1 fruit fly cellular context compared by ENCODE assay signal in genomic region chr3L:5154917-5155613, dm6.
TF ChIP-seq lines count a peak whose summit lies in the region.

No protein-coding gene starts in this region.

TF ChIP-seq in whole organism, embryonic, 481 proteins besides CTCF, POLR2A, EP300 and RAD21 (continued from another document):
- TF ChIP-seq CG15479 (GFP tag; optimal IDR thresholded peaks at IDR 0.05; lab: Kevin White, UChicago) (no peak), H15 (GFP tag; IDR thresholded peaks at IDR 0.05; lab: Robert Waterston, UW) (peak; percentile 77), CG10565 (GFP tag; optimal IDR thresholded peaks at IDR 0.05; lab: Kevin White, UChicago) (no peak), CG31365 (tag; optimal IDR thresholded peaks at IDR 0.05; lab: Kevin White, UChicago) (peak; percentile 46), fu2 (GFP tag; optimal IDR thresholded peaks at IDR 0.05; lab: Kevin White, UChicago) (peak; percentile 67), CG8359 (GFP tag; optimal IDR thresholded peaks at IDR 0.05; lab: Kevin White, UChicago; ENCODE audit: borderline replicate concordance) (no peak), CG3995 (GFP tag; optimal IDR thresholded peaks at IDR 0.05; lab: Kevin White, UChicago) (peak; percentile 17), Neu2 (GFP tag; optimal IDR thresholded peaks at IDR 0.05; lab: Kevin White, UChicago; ENCODE audit: borderline replicate concordance) (no peak), Xbp1 (GFP tag; optimal IDR thresholded peaks at IDR 0.05; lab: Kevin White, UChicago) (peak; percentile 82), slbo (GFP tag; IDR thresholded peaks at IDR 0.05; lab: Robert Waterston, UW) (peak; percentile 89; the same call in 1 of the 2 replicates), vfl (GFP tag; optimal IDR thresholded peaks at IDR 0.05; lab: Kevin White, UChicago) (peak; percentile 44), ash1 (GFP tag; optimal IDR thresholded peaks at IDR 0.05; lab: Kevin White, UChicago) (no peak)
